Fruit fly (Drosophila melanogaster) whole organism, embryonic: ENCODE measurements around the gene Sbds.

Experiments used
- Atf3 ChIP-seq: fragments of 200-800 bp; sonication (Bioruptor generic); optimal IDR thresholded peaks from 3 replicates; lab custom pipeline; 2016; ENCODE audit warnings: missing biosample characterization, missing genetic modification characterization
- BtbVII ChIP-seq: fragments of 200-800 bp; sonication (Bioruptor generic); optimal IDR thresholded peaks from 3 replicates; lab custom pipeline; 2017; ENCODE audit warnings: missing biosample characterization, mild to moderate bottlenecking, missing genetic modification characterization
- CG10321 ChIP-seq: fragments of 200-800 bp; sonication (Bioruptor generic); IDR thresholded peaks from 2 replicates; pipeline ENCODE4 v1.3.6; 2022; ENCODE audit warnings: missing biosample characterization, missing genetic modification characterization
- CG10462 ChIP-seq: fragments of 200-800 bp; sonication (Bioruptor generic); optimal IDR thresholded peaks from 2 replicates; lab custom pipeline; 2016; ENCODE audit warnings: missing biosample characterization, missing genetic modification characterization
- CG11093 ChIP-seq: fragments of 200-800 bp; sonication (Bioruptor generic); IDR thresholded peaks from 3 replicates; pipeline ENCODE4 v1.3.6; 2022; ENCODE audit warnings: missing biosample characterization, missing genetic modification characterization
- CG12155 ChIP-seq: fragments of 200-800 bp; sonication (Bioruptor generic); optimal IDR thresholded peaks from 3 replicates; lab custom pipeline; 2016; ENCODE audit warnings: missing biosample characterization, missing genetic modification characterization
- CG15073 ChIP-seq: fragments of 200-800 bp; sonication (Bioruptor generic); optimal IDR thresholded peaks from 2 replicates; lab custom pipeline; 2016; ENCODE audit warnings: missing biosample characterization, missing genetic modification characterization
- CG16779 ChIP-seq: fragments of 200-800 bp; sonication (Bioruptor generic); IDR thresholded peaks from 2 replicates; pipeline ENCODE4 v1.3.6; 2022; ENCODE audit warnings: missing biosample characterization, missing genetic modification characterization
- CG3726 ChIP-seq: fragments of 200-800 bp; sonication (Bioruptor generic); IDR thresholded peaks from 3 replicates; pipeline ENCODE4, ENCODE4 v1.3.6; 2022; ENCODE audit warnings: missing biosample characterization, missing genetic modification characterization
- CG6254 ChIP-seq: fragments of 200-800 bp; sonication (Bioruptor generic); optimal IDR thresholded peaks from 3 replicates; lab custom pipeline; 2017; ENCODE audit warnings: mild to moderate bottlenecking, missing biosample characterization, missing genetic modification reagents, missing genetic modification characterization
- CG6765 ChIP-seq: fragments of 200-800 bp; sonication (Bioruptor generic); optimal IDR thresholded peaks from 3 replicates; lab custom pipeline; 2017; ENCODE audit warnings: missing biosample characterization, mild to moderate bottlenecking, missing genetic modification characterization
- CG6854 ChIP-seq: fragments of 200-800 bp; sonication (Bioruptor generic); optimal IDR thresholded peaks from 3 replicates; lab custom pipeline; 2017; ENCODE audit warnings: missing biosample characterization, mild to moderate bottlenecking, missing genetic modification characterization
- CG7271 ChIP-seq: fragments of 200-800 bp; sonication (Bioruptor generic); optimal IDR thresholded peaks from 2 replicates; lab custom pipeline; 2018; ENCODE audit warnings: missing biosample characterization, mild to moderate bottlenecking, missing genetic modification characterization, moderate library complexity
- CG7839 ChIP-seq: fragments of 200-800 bp; sonication (Bioruptor generic); optimal IDR thresholded peaks from 3 replicates; lab custom pipeline; 2018; ENCODE audit warnings: missing biosample characterization, mild to moderate bottlenecking, missing genetic modification characterization, moderate library complexity
- CG7963 ChIP-seq: fragments of 200-800 bp; sonication (Bioruptor generic); IDR thresholded peaks from 3 replicates; pipeline ENCODE4 v1.3.6; 2022; ENCODE audit warnings: missing biosample characterization, missing genetic modification characterization; ENCODE audit not compliant: partially characterized antibody
- CG8290 ChIP-seq, 3 experiments: fragments of 200-800 bp; sonication (Bioruptor generic); optimal IDR thresholded peaks; 2 replicates each; lab custom pipeline; 2016 to 2019; ENCODE audit warnings: missing biosample characterization in 3 of 3, missing genetic modification characterization in 3 of 3, mild to moderate bottlenecking in 2 of 3, moderate library complexity in 1 of 3
- CG9876 ChIP-seq: fragments of 200-800 bp; sonication (Bioruptor generic); optimal IDR thresholded peaks from 2 replicates; lab custom pipeline; 2016; ENCODE audit warnings: missing biosample characterization, missing genetic modification characterization
- CTCF ChIP-seq: fragments of 200-800 bp; sonication (Bioruptor generic); optimal IDR thresholded peaks from 2 replicates; lab custom pipeline; 2017; ENCODE audit warnings: missing biosample characterization, mild to moderate bottlenecking, missing genetic modification characterization, moderate library complexity
- Dek ChIP-seq: fragments of 200-800 bp; sonication (Bioruptor generic); optimal IDR thresholded peaks from 3 replicates; lab custom pipeline; 2019; ENCODE audit warnings: missing biosample characterization, mild to moderate bottlenecking, missing genetic modification characterization, moderate library complexity
- Dip2 ChIP-seq: fragments of 200-800 bp; sonication (Bioruptor generic); IDR thresholded peaks from 2 replicates; pipeline ENCODE4 v1.3.6; 2022; ENCODE audit warnings: missing biosample characterization, missing genetic modification characterization
- HHEX ChIP-seq: fragments of 200-800 bp; sonication (Bioruptor generic); optimal IDR thresholded peaks from 3 replicates; lab custom pipeline; 2017; ENCODE audit warnings: missing biosample characterization, mild to moderate bottlenecking, missing genetic modification characterization, missing genetic modification reagents
- HLH4C ChIP-seq: fragments of 200-800 bp; sonication (Bioruptor generic); IDR thresholded peaks from 3 replicates; pipeline ENCODE4 v1.3.6; 2022; ENCODE audit warnings: missing biosample characterization, missing genetic modification characterization; ENCODE audit not compliant: partially characterized antibody
- Jarid2 ChIP-seq: fragments of 200-800 bp; sonication (Bioruptor generic); optimal IDR thresholded peaks from 3 replicates; lab custom pipeline; 2017; ENCODE audit warnings: mild to moderate bottlenecking, missing biosample characterization, missing genetic modification reagents, missing genetic modification characterization
- MTF-1 ChIP-seq: fragments of 200-800 bp; sonication (Bioruptor generic); optimal IDR thresholded peaks from 2 replicates; lab custom pipeline; 2018; ENCODE audit warnings: missing biosample characterization, mild to moderate bottlenecking, missing genetic modification characterization, borderline replicate concordance
- Neu2 ChIP-seq: fragments of 200-800 bp; sonication (Bioruptor generic); optimal IDR thresholded peaks from 3 replicates; lab custom pipeline; 2016; ENCODE audit warnings: missing biosample characterization, missing genetic modification characterization, borderline replicate concordance
- Six4 ChIP-seq: fragments of 200-800 bp; sonication (Bioruptor generic); optimal IDR thresholded peaks from 2 replicates; lab custom pipeline; 2016; ENCODE audit warnings: missing biosample characterization, missing genetic modification characterization
- Sox100B ChIP-seq: fragments of 200-800 bp; sonication (Bioruptor generic); optimal IDR thresholded peaks from 3 replicates; lab custom pipeline; 2018; ENCODE audit warnings: missing biosample characterization, mild to moderate bottlenecking, missing genetic modification characterization
- Sry-β ChIP-seq: fragments of 200-800 bp; sonication (Bioruptor generic); optimal IDR thresholded peaks from 2 replicates; lab custom pipeline; 2018; ENCODE audit warnings: missing biosample characterization, mild to moderate bottlenecking, missing genetic modification characterization, moderate library complexity
- Ssrp ChIP-seq: fragments of 200-800 bp; sonication (Bioruptor generic); optimal IDR thresholded peaks from 2 replicates; lab custom pipeline; 2018; ENCODE audit warnings: missing biosample characterization, mild to moderate bottlenecking, missing genetic modification characterization, moderate library complexity
- ase ChIP-seq: fragments of 200-800 bp; sonication (Bioruptor generic); IDR thresholded peaks from 3 replicates; pipeline ENCODE4 v1.3.6; 2022; ENCODE audit warnings: missing biosample characterization, missing genetic modification characterization
- btn ChIP-seq: fragments of 200-800 bp; sonication (Bioruptor generic); optimal IDR thresholded peaks from 2 replicates; lab custom pipeline; 2016; ENCODE audit warnings: missing biosample characterization, missing genetic modification characterization
- chinmo ChIP-seq: fragments of 200-800 bp; sonication (Bioruptor generic); IDR thresholded peaks from 4 replicates; pipeline ENCODE4 v1.3.6; 2022; ENCODE audit warnings: missing biosample characterization, missing genetic modification characterization; ENCODE audit not compliant: partially characterized antibody
- dimm ChIP-seq: fragments of 200-800 bp; sonication (Bioruptor generic); IDR thresholded peaks from 2 replicates; pipeline ENCODE4 v1.3.6; 2022; ENCODE audit warnings: missing biosample characterization, missing genetic modification characterization
- dm ChIP-seq: fragments of 200-800 bp; sonication (Bioruptor generic); optimal IDR thresholded peaks from 3 replicates; lab custom pipeline; 2016; ENCODE audit warnings: missing biosample characterization, missing genetic modification characterization
- eyg ChIP-seq: fragments of 200-800 bp; sonication (Bioruptor generic); optimal IDR thresholded peaks from 3 replicates; lab custom pipeline; 2016; ENCODE audit warnings: missing biosample characterization, missing genetic modification characterization
- ftz-f1 ChIP-seq: fragments of 200-800 bp; sonication (Bioruptor generic); optimal IDR thresholded peaks from 2 replicates; lab custom pipeline; 2016; ENCODE audit warnings: missing biosample characterization, missing genetic modification characterization
- gce ChIP-seq: fragments of 200-800 bp; sonication (Bioruptor generic); IDR thresholded peaks from 3 replicates; pipeline ENCODE4 v1.3.6; 2022; ENCODE audit warnings: missing biosample characterization, missing genetic modification characterization
- gcm ChIP-seq: fragments of 200-800 bp; sonication (Bioruptor generic); optimal IDR thresholded peaks from 2 replicates; lab custom pipeline; 2019; ENCODE audit warnings: missing biosample characterization, mild to moderate bottlenecking, missing genetic modification characterization, moderate library complexity
- ham ChIP-seq: fragments of 200-800 bp; sonication (Bioruptor generic); IDR thresholded peaks from 2 replicates; pipeline ENCODE4 v1.3.6; 2022; ENCODE audit warnings: missing biosample characterization, missing genetic modification characterization
- jing ChIP-seq: fragments of 200-800 bp; sonication (Bioruptor generic); optimal IDR thresholded peaks from 2 replicates; lab custom pipeline; 2018; ENCODE audit warnings: missing biosample characterization, mild to moderate bottlenecking, missing genetic modification characterization
- lola ChIP-seq, 3 experiments: fragments of >200 bp in 2 of 3; fragments of 200-800 bp in 1 of 3; sonication (Bioruptor generic) in 1 of 3; optimal IDR thresholded peaks; 2 replicates each; lab custom pipeline; 2017 to 2019; ENCODE audit warnings: missing biosample characterization in 3 of 3, missing genetic modification characterization in 3 of 3, mild to moderate bottlenecking in 1 of 3, moderate library complexity in 1 of 3
- nerfin-1 ChIP-seq: fragments of 200-800 bp; sonication (Bioruptor generic); optimal IDR thresholded peaks from 3 replicates; lab custom pipeline; 2019; ENCODE audit warnings: missing biosample characterization, mild to moderate bottlenecking, missing genetic modification characterization, moderate library complexity
- pfk ChIP-seq: fragments of 200-800 bp; sonication (Bioruptor generic); optimal IDR thresholded peaks from 2 replicates; lab custom pipeline; 2018; ENCODE audit warnings: missing biosample characterization, mild to moderate bottlenecking, missing genetic modification characterization, moderate library complexity
- pita ChIP-seq: fragments of 200-800 bp; sonication (Bioruptor generic); optimal IDR thresholded peaks from 2 replicates; lab custom pipeline; 2017; ENCODE audit warnings: missing biosample characterization, mild to moderate bottlenecking, missing genetic modification characterization
- pros ChIP-seq: fragments of 200-800 bp; sonication (Bioruptor generic); optimal IDR thresholded peaks from 3 replicates; lab custom pipeline; 2019; ENCODE audit warnings: missing biosample characterization, mild to moderate bottlenecking, missing genetic modification characterization, moderate library complexity
- repo ChIP-seq: fragments of 200-800 bp; sonication (Bioruptor generic); optimal IDR thresholded peaks from 2 replicates; lab custom pipeline; 2016; ENCODE audit warnings: missing biosample characterization, missing genetic modification characterization
- sr ChIP-seq: fragments of 200-800 bp; sonication (Bioruptor generic); IDR thresholded peaks from 3 replicates; pipeline ENCODE4 v1.3.6; 2022; ENCODE audit warnings: missing biosample characterization, missing genetic modification characterization
- ssp ChIP-seq: fragments of 200-800 bp; sonication (Bioruptor generic); IDR thresholded peaks from 2 replicates; pipeline ENCODE4 v1.3.6; 2022; ENCODE audit warnings: missing biosample characterization, missing genetic modification characterization
- vvl ChIP-seq: fragments of 200-800 bp; sonication (Bioruptor generic); IDR thresholded peaks from 2 replicates; pipeline ENCODE4 v1.3.6; 2022; ENCODE audit warnings: missing biosample characterization, missing genetic modification characterization
- z ChIP-seq: fragments of 200-800 bp; sonication (Bioruptor generic); IDR thresholded peaks from 3 replicates; pipeline ENCODE4 v1.3.6; 2022; ENCODE audit warnings: missing biosample characterization, missing genetic modification characterization

Sbds gene

DNA sequence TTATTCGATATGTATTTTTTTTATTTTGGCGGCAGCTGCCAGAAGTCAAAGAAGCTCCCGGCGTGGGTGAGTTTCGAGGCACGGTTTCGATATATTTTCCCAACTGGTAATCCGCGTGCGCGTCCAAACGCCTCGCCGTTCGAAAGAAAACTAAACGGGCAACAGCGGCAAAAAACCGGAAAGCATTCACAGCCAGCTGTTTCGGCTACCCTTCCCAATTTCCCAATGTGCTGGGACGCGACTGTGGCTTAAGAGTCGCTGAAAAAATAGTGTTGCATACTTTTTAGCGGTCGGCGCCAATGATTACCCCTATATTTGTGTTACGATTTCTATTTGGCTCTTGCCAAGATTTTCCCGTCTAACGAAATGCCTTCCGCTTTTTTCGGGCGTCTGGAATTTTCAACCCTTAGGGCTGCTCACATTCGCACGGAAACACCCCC is 49.3 kb upstream of the Sbds start, which contains the start of gene SP1173 (continued):
- no peak for TF ChIP-seq eyg (GFP tag; lab: Kevin White, UChicago)
- peak; percentile 74 for TF ChIP-seq gcm (GFP tag; lab: Kevin White, UChicago)
- peak; percentile 22 for TF ChIP-seq dm (GFP tag; lab: Kevin White, UChicago)
- TF ChIP-seq CG3726, result no peak
- no peak for TF ChIP-seq CG6854 (GFP tag; lab: Kevin White, UChicago)
- TF ChIP-seq pfk (GFP tag; lab: Kevin White, UChicago), result peak; percentile 2
- no peak for TF ChIP-seq Ssrp
- TF ChIP-seq CTCF (GFP tag; lab: Kevin White, UChicago), result peak; percentile 68
- peak in 1 of 3 experiments; percentile 68 for TF ChIP-seq lola (GFP tag; optimal IDR thresholded peaks at IDR 0.05; lab: Kevin White, UChicago)
- TF ChIP-seq CG7839, result peak; percentile 15
- TF ChIP-seq CG10321, result 0 out of 2 replicates have a peak, but pooled peaks have one; percentile 24
- no peak for TF ChIP-seq Six4 (GFP tag; lab: Kevin White, UChicago)
- TF ChIP-seq MTF-1, result no peak
- no peak for TF ChIP-seq ham
- no peak for TF ChIP-seq dimm (GFP tag; lab: Robert Waterston, UW)
- peak; percentile 54; the same call in 2 of the 3 replicates for TF ChIP-seq HLH4C (GFP tag; lab: Robert Waterston, UW)
- peak; percentile 98 for TF ChIP-seq pros (GFP tag; lab: Kevin White, UChicago)
- no peak for TF ChIP-seq repo (GFP tag; lab: Kevin White, UChicago)
- TF ChIP-seq Atf3 (GFP tag; lab: Kevin White, UChicago), result no peak
- peak; percentile 96; the same call in 2 of the 4 replicates for TF ChIP-seq chinmo (GFP tag; lab: Robert Waterston, UW)
- TF ChIP-seq CG6765, result peak; percentile 57
- no peak for TF ChIP-seq CG10462 (GFP tag; lab: Kevin White, UChicago)
- peak; percentile 48 for TF ChIP-seq Dek (tag; lab: Kevin White, UChicago)
- TF ChIP-seq Jarid2 (GFP tag; lab: Kevin White, UChicago), result peak; percentile 97
- no peak for TF ChIP-seq btn
- TF ChIP-seq ftz-f1 (GFP tag; lab: Kevin White, UChicago), result peak; percentile 52
- TF ChIP-seq CG6254 (GFP tag; lab: Kevin White, UChicago), result no peak
- TF ChIP-seq gce (GFP tag; lab: Robert Waterston, UW), result peak; percentile 78; the same call in 2 of the 3 replicates
- TF ChIP-seq pita (GFP tag; lab: Kevin White, UChicago), result no peak
- no peak for TF ChIP-seq Sry-β (GFP tag; lab: Kevin White, UChicago)
- peak; percentile 96 for TF ChIP-seq nerfin-1
- TF ChIP-seq ssp (GFP tag; lab: Robert Waterston, UW), result no peak
- peak; percentile 11 for TF ChIP-seq HHEX (GFP tag; lab: Kevin White, UChicago)
- no peak for TF ChIP-seq Sox100B
- no peak for TF ChIP-seq Dip2 (GFP tag; lab: Robert Waterston, UW)
- TF ChIP-seq sr, result peak; percentile 94
- TF ChIP-seq jing, result no peak
- no peak for TF ChIP-seq CG7963 (GFP tag; lab: Robert Waterston, UW)
- TF ChIP-seq vvl (GFP tag; lab: Robert Waterston, UW), result peak; percentile 83
- TF ChIP-seq CG8290 (GFP tag; optimal IDR thresholded peaks at IDR 0.05; lab: Kevin White, UChicago), result no peak
- peak; percentile 45 to 76 for TF ChIP-seq CG8290 (tag; optimal IDR thresholded peaks at IDR 0.05; lab: Kevin White, UChicago)
- TF ChIP-seq Neu2 (GFP tag; lab: Kevin White, UChicago), result no peak
- TF ChIP-seq CG16779 (GFP tag; lab: Robert Waterston, UW), result no peak
- no peak for TF ChIP-seq CG9876 (GFP tag; lab: Kevin White, UChicago)
- TF ChIP-seq CG15073 (GFP tag; lab: Kevin White, UChicago), result peak; percentile 100
- no peak for TF ChIP-seq z
- TF ChIP-seq CG11093 (GFP tag; lab: Robert Waterston, UW), result no peak
- TF ChIP-seq CG7271, result peak; percentile 40
- TF ChIP-seq ase (GFP tag; lab: Robert Waterston, UW), result 0 out of 3 replicates have a peak, but pooled peaks have one; percentile 8
- peak; percentile 51 for TF ChIP-seq BtbVII (GFP tag; lab: Kevin White, UChicago)
- TF ChIP-seq CG12155 (GFP tag; lab: Kevin White, UChicago), result no peak
